Worm (Caenorhabditis elegans) whole organism, L2 larva: ENCODE results near the gene cpna-5.

ENCODE experiments used
- C34F6.9 ChIP-seq: fragments of 150-350 bp; optimal IDR thresholded peaks from 2 replicates; lab custom pipeline; 2014; ENCODE audit warnings: missing biosample characterization, missing genetic modification characterization
- F13H6.1 ChIP-seq: sonication (generic microtip); optimal IDR thresholded peaks from 2 replicates; lab custom pipeline; 2016; ENCODE audit warnings: missing genetic modification characterization, missing compliant biosample characterization
- alr-1 ChIP-seq: fragments of 150-350 bp; optimal IDR thresholded peaks from 2 replicates; lab custom pipeline; 2014; ENCODE audit warnings: missing biosample characterization, missing genetic modification characterization
- aly-2 ChIP-seq: fragments of 150-350 bp; optimal IDR thresholded peaks from 2 replicates; lab custom pipeline; 2014; ENCODE audit warnings: missing biosample characterization, missing genetic modification characterization
- ama-1 ChIP-seq: fragments of 150-350 bp; optimal IDR thresholded peaks from 2 replicates; lab custom pipeline; 2018; ENCODE audit warnings: inconsistent platforms
- blmp-1 ChIP-seq: sonication (generic microtip); optimal IDR thresholded peaks from 2 replicates; lab custom pipeline; 2017; ENCODE audit warnings: missing genetic modification characterization, mild to moderate bottlenecking, missing compliant biosample characterization, antibody characterized with exemption, moderate library complexity; ENCODE audit not compliant: insufficient read depth
- ceh-16 ChIP-seq: fragments of 150-350 bp; optimal IDR thresholded peaks from 2 replicates; lab custom pipeline; 2014; ENCODE audit warnings: missing biosample characterization, missing genetic modification characterization
- crh-2 ChIP-seq: sonication (generic microtip); optimal IDR thresholded peaks from 2 replicates; lab custom pipeline; 2017; ENCODE audit warnings: missing biosample characterization, missing genetic modification characterization
- dmd-4 ChIP-seq: sonication (generic microtip); optimal IDR thresholded peaks from 2 replicates; lab custom pipeline; 2017; ENCODE audit warnings: missing biosample characterization, missing genetic modification characterization
- egl-27 ChIP-seq: sonication (generic microtip); optimal IDR thresholded peaks from 3 replicates; lab custom pipeline; 2017; ENCODE audit warnings: missing biosample characterization, missing genetic modification reagents, missing genetic modification characterization
- elt-1 ChIP-seq: fragments of 150-350 bp; optimal IDR thresholded peaks from 2 replicates; lab custom pipeline; 2014; ENCODE audit warnings: missing biosample characterization, missing genetic modification characterization
- elt-3 ChIP-seq: sonication (generic microtip); optimal IDR thresholded peaks from 2 replicates; lab custom pipeline; 2017; ENCODE audit warnings: missing biosample characterization, missing genetic modification characterization
- fos-1 ChIP-seq: fragments of 150-350 bp; optimal IDR thresholded peaks from 2 replicates; lab custom pipeline; 2014; ENCODE audit warnings: missing biosample characterization, missing genetic modification characterization
- gmeb-1 ChIP-seq: fragments of 150-350 bp; optimal IDR thresholded peaks from 2 replicates; lab custom pipeline; 2014; ENCODE audit warnings: missing biosample characterization, missing genetic modification characterization
- lin-13 ChIP-seq: fragments of 150-350 bp; optimal IDR thresholded peaks from 2 replicates; lab custom pipeline; 2014; ENCODE audit warnings: missing biosample characterization, missing genetic modification reagents, missing genetic modification characterization
- lsy-2 ChIP-seq, 2 experiments: fragments of 150-350 bp in 1 of 2; sonication (generic microtip) in 1 of 2; optimal IDR thresholded peaks; 2 replicates each; lab custom pipeline; 2014 to 2017; ENCODE audit warnings: missing biosample characterization in 2 of 2, missing genetic modification characterization in 2 of 2
- mdl-1 ChIP-seq, 2 experiments: fragments of 150-350 bp in 1 of 2; sonication (generic microtip) in 1 of 2; optimal IDR thresholded peaks; 2 replicates each; lab custom pipeline; 2017; ENCODE audit warnings: missing biosample characterization in 2 of 2, missing genetic modification characterization in 2 of 2
- nhr-10 ChIP-seq: sonication (generic microtip); optimal IDR thresholded peaks from 2 replicates; lab custom pipeline; 2017; ENCODE audit warnings: missing biosample characterization, missing genetic modification characterization
- nhr-11 ChIP-seq: fragments of 150-350 bp; optimal IDR thresholded peaks from 2 replicates; lab custom pipeline; 2014; ENCODE audit warnings: missing biosample characterization, missing genetic modification characterization
- nhr-12 ChIP-seq: fragments of 150-350 bp; optimal IDR thresholded peaks from 2 replicates; lab custom pipeline; 2014; ENCODE audit warnings: missing biosample characterization, missing genetic modification characterization
- nhr-129 ChIP-seq: fragments of 150-350 bp; optimal IDR thresholded peaks from 2 replicates; lab custom pipeline; 2014; ENCODE audit warnings: missing biosample characterization, missing genetic modification characterization
- nhr-21 ChIP-seq: fragments of 150-350 bp; optimal IDR thresholded peaks from 2 replicates; lab custom pipeline; 2014; ENCODE audit warnings: missing biosample characterization, missing genetic modification characterization
- nhr-23 ChIP-seq: fragments of 150-350 bp; optimal IDR thresholded peaks from 2 replicates; lab custom pipeline; 2014; ENCODE audit warnings: missing biosample characterization, missing genetic modification reagents, missing genetic modification characterization
- nhr-237 ChIP-seq: fragments of 150-350 bp; optimal IDR thresholded peaks from 2 replicates; lab custom pipeline; 2014; ENCODE audit warnings: missing biosample characterization, missing genetic modification characterization
- nhr-25 ChIP-seq: fragments of 150-350 bp; sonication (generic microtip); optimal IDR thresholded peaks from 3 replicates; lab custom pipeline; 2014; ENCODE audit warnings: missing biosample characterization, missing genetic modification characterization
- nhr-77 ChIP-seq: fragments of 150-350 bp; optimal IDR thresholded peaks from 2 replicates; lab custom pipeline; 2014; ENCODE audit warnings: missing biosample characterization, missing genetic modification characterization
- skn-1 ChIP-seq: sonication (generic microtip); optimal IDR thresholded peaks from 2 replicates; lab custom pipeline; 2017; ENCODE audit warnings: missing biosample characterization, missing genetic modification characterization
- sma-3 ChIP-seq: sonication (generic microtip); optimal IDR thresholded peaks from 2 replicates; lab custom pipeline; 2016; ENCODE audit warnings: missing genetic modification reagents, missing genetic modification characterization, missing compliant biosample characterization
- sma-9 ChIP-seq, 2 experiments: fragments of 150-350 bp in 1 of 2; sonication (generic microtip) in 1 of 2; optimal IDR thresholded peaks; 2 replicates each; lab custom pipeline; 2014 to 2016; ENCODE audit warnings: missing genetic modification characterization in 2 of 2, mild to moderate bottlenecking in 1 of 2, missing biosample characterization in 1 of 2, missing compliant biosample characterization in 1 of 2, missing genetic modification reagents in 1 of 2, moderate library complexity in 1 of 2
- unc-39 ChIP-seq: fragments of 150-350 bp; optimal IDR thresholded peaks from 2 replicates; lab custom pipeline; 2014; ENCODE audit warnings: missing biosample characterization, missing genetic modification characterization
- unc-55 ChIP-seq: fragments of 150-350 bp; sonication (generic microtip); optimal IDR thresholded peaks from 3 replicates; lab custom pipeline; 2014; ENCODE audit warnings: missing biosample characterization, missing genetic modification reagents, missing genetic modification characterization
- unc-62 ChIP-seq: fragments of 150-350 bp; optimal IDR thresholded peaks from 2 replicates; lab custom pipeline; 2014; ENCODE audit warnings: missing biosample characterization, missing genetic modification reagents, missing genetic modification characterization
- ztf-11 ChIP-seq: sonication (generic microtip); optimal IDR thresholded peaks from 2 replicates; lab custom pipeline; 2017; ENCODE audit warnings: missing biosample characterization, missing genetic modification characterization
- ztf-4 ChIP-seq: fragments of 150-350 bp; optimal IDR thresholded peaks from 2 replicates; lab custom pipeline; 2014; ENCODE audit warnings: missing biosample characterization, missing genetic modification characterization

cpna-5 gene

DNA sequence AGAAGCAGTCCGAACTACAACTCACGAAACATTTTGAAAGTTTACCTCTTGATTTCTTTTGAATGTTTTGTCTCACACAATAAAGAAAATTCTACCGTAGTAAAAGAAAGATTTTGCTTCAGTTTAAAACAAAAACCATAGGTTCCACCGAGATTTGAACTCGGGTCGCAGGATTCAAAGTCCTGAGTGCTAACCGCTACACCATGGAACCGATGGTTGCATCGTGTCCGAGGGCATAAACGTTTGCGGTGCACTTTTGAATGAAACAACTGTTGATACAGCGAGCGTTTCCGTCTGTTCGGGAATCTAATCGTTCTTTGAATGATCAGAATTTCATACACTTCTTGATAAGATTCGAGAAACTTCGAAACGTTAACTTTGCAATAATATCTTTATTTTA, 38.4 kb upstream of the cpna-5 start:
- TF ChIP-seq nhr-77 (tag; lab: Kevin White, UChicago) (peak; percentile 7), lsy-2 (tag; optimal IDR thresholded peaks at IDR 0.05; lab: Kevin White, UChicago) (peak in 1 of 2 experiments; percentile 66), ama-1 (lab: Kevin White, UChicago) (peak; percentile 38), alr-1 (tag; lab: Kevin White, UChicago) (no peak), F13H6.1 (tag; lab: Kevin White, UChicago) (peak; percentile 4), ztf-4 (tag; lab: Kevin White, UChicago) (peak; percentile 39), fos-1 (tag; lab: Kevin White, UChicago) (peak; percentile 44), unc-39 (tag; lab: Kevin White, UChicago) (no peak), sma-9 (GFP tag; optimal IDR thresholded peaks at IDR 0.05; lab: Kevin White, UChicago) (peak; percentile 75), sma-9 (tag; optimal IDR thresholded peaks at IDR 0.05; lab: Kevin White, UChicago) (no peak), nhr-129 (tag; lab: Kevin White, UChicago) (peak; percentile 74), sma-3 (GFP tag; lab: Kevin White, UChicago) (peak; percentile 81), lin-13 (GFP tag; lab: Kevin White, UChicago) (peak; percentile 52), nhr-21 (tag; lab: Kevin White, UChicago) (peak; percentile 85), mdl-1 (tag; optimal IDR thresholded peaks at IDR 0.05; lab: Kevin White, UChicago) (no peak), blmp-1 (tag; lab: Kevin White, UChicago) (no peak), nhr-10 (tag; lab: Kevin White, UChicago) (no peak), crh-2 (peak; percentile 88), gmeb-1 (tag; lab: Kevin White, UChicago) (peak; percentile 69), egl-27 (peak; percentile 24)

DNA sequence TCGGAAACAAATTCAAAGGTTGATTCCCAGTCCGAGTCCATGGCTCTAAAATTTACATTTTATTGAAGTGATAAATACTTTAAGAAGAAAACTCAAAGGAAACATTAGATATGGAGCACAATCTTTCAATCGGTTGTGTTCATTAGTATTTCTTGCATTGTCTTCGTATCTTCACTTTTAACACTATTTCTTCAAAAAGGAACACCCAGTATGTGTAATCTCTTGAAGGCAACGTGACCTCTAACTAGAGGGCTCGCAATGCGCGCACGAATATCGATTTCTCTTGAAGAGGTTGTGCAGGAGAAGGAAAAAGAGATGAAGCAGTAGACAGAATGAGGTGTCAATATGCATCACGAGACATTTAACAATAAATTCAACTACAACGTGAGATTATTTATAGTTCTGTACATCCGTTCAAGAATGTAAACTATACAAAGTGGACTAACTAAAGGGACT, 36.8 kb upstream of the cpna-5 start, which contains the start of the genes B0228.6 and B0228.1:
B0228.6 (minus strand) TSS at position 51 of the 456 bp plus-strand sequence.
B0228.1 (plus strand) TSS at position 228 of the 456 bp plus-strand sequence.
- TF ChIP-seq nhr-25 (tag; lab: Kevin White, UChicago) (no peak), C34F6.9 (tag; lab: Kevin White, UChicago) (peak; percentile 76), nhr-12 (tag; lab: Kevin White, UChicago) (no peak), nhr-10 (tag; lab: Kevin White, UChicago) (no peak), F13H6.1 (tag; lab: Kevin White, UChicago) (no peak), sma-9 (GFP tag; optimal IDR thresholded peaks at IDR 0.05; lab: Kevin White, UChicago) (no peak), sma-9 (tag; optimal IDR thresholded peaks at IDR 0.05; lab: Kevin White, UChicago) (no peak), lsy-2 (tag; optimal IDR thresholded peaks at IDR 0.05; lab: Kevin White, UChicago) (peak in 1 of 2 experiments; percentile 38), aly-2 (no peak), ztf-11 (no peak), nhr-129 (tag; lab: Kevin White, UChicago) (no peak), unc-62 (GFP tag; lab: Kevin White, UChicago) (no peak)

DNA sequence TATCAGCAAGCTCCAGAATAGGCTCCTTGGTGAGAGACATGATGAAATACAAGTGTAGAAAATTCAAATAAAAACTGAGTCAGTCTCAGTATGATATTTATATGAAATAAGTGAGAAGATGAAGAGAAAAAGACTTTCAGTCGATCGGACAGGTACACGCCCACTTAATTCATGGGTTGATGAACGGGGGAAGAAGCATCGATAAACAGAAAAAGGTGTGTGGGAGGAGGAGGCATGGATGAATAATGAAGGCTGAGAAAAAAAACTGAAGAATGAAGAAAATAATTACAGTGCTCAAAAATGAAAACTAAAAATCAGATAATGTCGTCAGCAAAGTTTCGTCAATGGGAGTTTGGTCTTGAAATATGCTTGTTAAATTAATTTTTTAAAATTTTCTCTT, 35.1 kb upstream of the cpna-5 start, which contains the start of gene trx-1:
trx-1 (minus strand) TSS at position 101 of the 400 bp plus-strand sequence.
- TF ChIP-seq dmd-4 (tag; lab: Kevin White, UChicago) (no peak), elt-3 (tag; lab: Kevin White, UChicago) (no peak), ceh-16 (tag; lab: Kevin White, UChicago) (no peak), skn-1 (tag; lab: Kevin White, UChicago) (no peak), crh-2 (no peak), nhr-10 (tag; lab: Kevin White, UChicago) (no peak), nhr-21 (tag; lab: Kevin White, UChicago) (no peak), nhr-23 (tag; lab: Kevin White, UChicago) (no peak), unc-39 (tag; lab: Kevin White, UChicago) (no peak), nhr-129 (tag; lab: Kevin White, UChicago) (no peak), ztf-11 (no peak)

DNA sequence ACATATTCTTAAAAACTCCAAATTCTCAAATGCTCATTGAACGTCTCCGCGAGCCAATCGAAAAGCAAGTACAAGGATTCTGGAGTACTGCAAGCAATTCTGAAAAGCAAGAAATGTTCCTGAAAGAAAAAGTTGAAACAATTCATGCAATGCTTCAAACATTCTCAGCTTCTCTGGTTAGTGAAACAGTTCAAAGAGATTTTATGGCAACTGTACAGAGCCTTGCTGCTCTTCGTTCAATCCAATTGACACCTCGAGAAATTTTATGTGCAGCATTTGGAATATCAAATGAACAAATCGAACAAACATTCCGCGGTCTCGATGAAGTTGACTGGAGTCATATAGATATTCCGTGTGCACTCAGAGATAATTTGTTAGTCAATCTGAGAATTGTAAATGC, 18.3 kb upstream of the cpna-5 start:
- no peak for TF ChIP-seq dmd-4 (tag; lab: Kevin White, UChicago)
- TF ChIP-seq unc-55 (GFP tag; lab: Kevin White, UChicago): no peak
- no peak for TF ChIP-seq sma-9 (GFP tag; optimal IDR thresholded peaks at IDR 0.05; lab: Kevin White, UChicago)
- TF ChIP-seq sma-9 (tag; optimal IDR thresholded peaks at IDR 0.05; lab: Kevin White, UChicago): no peak

DNA sequence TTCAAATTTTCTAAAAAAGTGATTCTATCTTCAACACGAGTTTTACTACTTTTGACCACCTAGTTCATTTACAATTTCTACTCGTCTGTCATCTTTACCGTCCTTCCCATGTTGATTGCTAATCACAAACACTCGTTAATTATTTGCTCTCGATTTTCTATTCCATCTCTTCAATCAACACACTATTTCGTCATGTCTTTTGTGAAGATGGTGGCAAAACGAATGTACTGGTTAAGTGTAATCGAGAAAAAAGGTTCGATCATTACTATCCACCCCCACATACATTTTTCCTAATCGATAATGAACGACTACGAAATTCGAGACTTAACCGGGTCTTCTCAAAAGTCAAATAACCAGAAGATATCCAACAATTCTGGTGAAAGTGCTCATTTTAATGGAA, 6.2 kb upstream of the cpna-5 start, which contains the start of gene cpna-2:
cpna-2 (plus strand) TSS at position 301 of the 400 bp plus-strand sequence.
- no peak for TF ChIP-seq fos-1 (tag; lab: Kevin White, UChicago)
- no peak for TF ChIP-seq nhr-11 (tag; lab: Kevin White, UChicago)
- TF ChIP-seq unc-39 (tag; lab: Kevin White, UChicago): no peak
- TF ChIP-seq dmd-4 (tag; lab: Kevin White, UChicago): no peak
- TF ChIP-seq ztf-4 (tag; lab: Kevin White, UChicago): no peak
- TF ChIP-seq elt-3 (tag; lab: Kevin White, UChicago): no peak
- TF ChIP-seq elt-1: no peak
- TF ChIP-seq unc-62 (GFP tag; lab: Kevin White, UChicago): no peak
- no peak for TF ChIP-seq nhr-237 (tag; lab: Kevin White, UChicago)
